Worm (Caenorhabditis elegans) whole organism, early embryonic: Measurements from ENCODE around the gene ceh-91.

Source experiments
- B0310.2 ChIP-seq: sonication (generic microtip); optimal IDR thresholded peaks from 2 replicates; lab custom pipeline; 2016; ENCODE audit warnings: mild to moderate bottlenecking, missing genetic modification characterization, missing compliant biosample characterization
- F13C5.2 ChIP-seq: sonication (generic microtip); optimal IDR thresholded peaks from 2 replicates; lab custom pipeline; 2017; ENCODE audit warnings: mild to moderate bottlenecking, missing genetic modification characterization, inconsistent platforms, missing compliant biosample characterization
- aly-1 ChIP-seq: sonication (generic microtip); optimal IDR thresholded peaks from 2 replicates; lab custom pipeline; 2016; ENCODE audit warnings: missing genetic modification characterization, missing compliant biosample characterization
- ama-1 ChIP-seq: fragments of 150-350 bp; optimal IDR thresholded peaks from 2 replicates; lab custom pipeline; 2014
- ets-7 ChIP-seq: sonication (generic microtip); optimal IDR thresholded peaks from 2 replicates; lab custom pipeline; 2016; ENCODE audit warnings: missing genotype, missing genetic modification characterization, missing compliant biosample characterization
- flt-1 ChIP-seq: fragments of 200-800 bp; sonication (Bioruptor generic); IDR thresholded peaks from 2 replicates; pipeline ENCODE4 v1.3.6; 2022; ENCODE audit warnings: missing genetic modification characterization, missing compliant biosample characterization
- hmbx-1 ChIP-seq: sonication (generic microtip); optimal IDR thresholded peaks from 2 replicates; lab custom pipeline; 2016; ENCODE audit warnings: mild to moderate bottlenecking, missing genetic modification characterization, missing compliant biosample characterization
- hmg-4 ChIP-seq: fragments of 200-800 bp; sonication (Bioruptor generic); optimal IDR thresholded peaks from 2 replicates; lab custom pipeline; 2018; ENCODE audit warnings: mild to moderate bottlenecking, missing genetic modification characterization, missing compliant biosample characterization
- pes-1 ChIP-seq: fragments of 200-800 bp; sonication (Bioruptor generic); IDR thresholded peaks from 2 replicates; pipeline ENCODE4 v1.3.6; 2022; ENCODE audit warnings: missing genetic modification reagents, missing genetic modification characterization, missing compliant biosample characterization
- tbx-11 ChIP-seq: fragments of 200-800 bp; sonication (Bioruptor generic); IDR thresholded peaks from 2 replicates; pipeline ENCODE4 v1.3.6; 2022; ENCODE audit warnings: missing genetic modification characterization, missing compliant biosample characterization
- tbx-37 ChIP-seq: fragments of 200-800 bp; sonication (Bioruptor generic); conservative IDR thresholded peaks from 2 replicates; pipeline ENCODE4 v1.3.6; 2022; ENCODE audit warnings: missing genetic modification reagents, missing genetic modification characterization, missing compliant biosample characterization

ce11 chrIII:11573921-11574320 is 42.6 kb upstream of the ceh-91 start, which contains the start of gene Y66D12A.8:
- TF ChIP-seq tbx-37 (GFP tag; lab: Robert Waterston, UW) (no peak), hmg-4 (GFP tag; lab: Kevin White, UChicago) (no peak), F13C5.2 (tag; lab: Kevin White, UChicago) (no peak), ets-7 (tag; lab: Kevin White, UChicago) (no peak), ama-1 (peak; percentile 36), aly-1 (tag; lab: Kevin White, UChicago) (no peak), flt-1 (GFP tag; lab: Robert Waterston, UW) (no peak), tbx-11 (GFP tag; lab: Robert Waterston, UW) (no peak), pes-1 (no peak), B0310.2 (tag; lab: Kevin White, UChicago) (no peak), hmbx-1 (tag; lab: Kevin White, UChicago) (no peak)
